Worm (Caenorhabditis elegans) whole organism, L1 larva: ENCODE measurements around the gene rps-12.
A peak's percentile ranks its signal among the peaks of the same experiment; 100 is the strongest.

Experiments
- F16B12.6 ChIP-seq: fragments of 150-350 bp; optimal IDR thresholded peaks from 2 replicates; lab custom pipeline; 2014; ENCODE audit warnings: missing biosample characterization, missing genetic modification characterization
- aha-1 ChIP-seq: fragments of 150-350 bp; optimal IDR thresholded peaks from 2 replicates; lab custom pipeline; 2014; ENCODE audit warnings: missing biosample characterization, missing genetic modification characterization
- ama-1 ChIP-seq: fragments of 150-350 bp; optimal IDR thresholded peaks from 2 replicates; lab custom pipeline; 2014
- blmp-1 ChIP-seq: fragments of 150-350 bp; optimal IDR thresholded peaks from 2 replicates; lab custom pipeline; 2014; ENCODE audit warnings: missing biosample characterization, missing genetic modification characterization
- ceh-8 ChIP-seq: fragments of 200-800 bp; sonication (Bioruptor generic); optimal IDR thresholded peaks from 2 replicates; lab custom pipeline; 2018; ENCODE audit warnings: mild to moderate bottlenecking, missing genetic modification characterization, moderate library complexity, missing compliant biosample characterization
- ceh-82 ChIP-seq, 3 experiments: fragments of 150-350 bp in 1 of 3; sonication (generic microtip) in 2 of 3; optimal IDR thresholded peaks; 2 replicates each; lab custom pipeline; 2014 to 2017; ENCODE audit warnings: missing biosample characterization in 3 of 3, missing genetic modification characterization in 3 of 3
- dpl-1 ChIP-seq, 3 experiments: fragments of 150-350 bp in 2 of 3; sonication (generic microtip) in 1 of 3; optimal IDR thresholded peaks; 2 replicates each; lab custom pipeline; 2014 to 2017; ENCODE audit warnings: missing biosample characterization in 3 of 3, missing genetic modification characterization in 3 of 3, missing genetic modification reagents in 3 of 3
- dsc-1 ChIP-seq: sonication (generic microtip); optimal IDR thresholded peaks from 2 replicates; lab custom pipeline; 2016; ENCODE audit warnings: mild to moderate bottlenecking, missing genetic modification characterization, missing compliant biosample characterization
- efl-1 ChIP-seq, 4 experiments: fragments of 150-350 bp; optimal IDR thresholded peaks in 3 of 4; peaks in 1 of 4; 1 replicate in 1 of 4; 2 replicates in 3 of 4; lab custom pipeline; 2014; ENCODE audit warnings: missing biosample characterization in 2 of 4, missing genetic modification characterization in 2 of 4, missing genetic modification reagents in 2 of 4
- egl-13 ChIP-seq: sonication (generic microtip); optimal IDR thresholded peaks from 2 replicates; lab custom pipeline; 2016; ENCODE audit warnings: missing genotype, missing genetic modification reagents, missing genetic modification characterization, missing compliant biosample characterization
- egl-27 ChIP-seq, 2 experiments: fragments of 150-350 bp in 1 of 2; sonication (generic microtip); optimal IDR thresholded peaks; 3 replicates each; lab custom pipeline; 2017 to 2018; ENCODE audit warnings: missing biosample characterization in 2 of 2, missing genetic modification characterization in 2 of 2, missing genetic modification reagents in 2 of 2
- elt-2 ChIP-seq: sonication (generic microtip); optimal IDR thresholded peaks from 2 replicates; lab custom pipeline; 2016; ENCODE audit warnings: missing genetic modification characterization, mild to moderate bottlenecking, inconsistent platforms, missing compliant biosample characterization, missing genetic modification reagents
- fkh-4 ChIP-seq: sonication (generic microtip); optimal IDR thresholded peaks from 2 replicates; lab custom pipeline; 2016; ENCODE audit warnings: missing compliant biosample characterization, missing genetic modification characterization, borderline replicate concordance
- fkh-8 ChIP-seq: sonication (generic microtip); optimal IDR thresholded peaks from 2 replicates; lab custom pipeline; 2016; ENCODE audit warnings: mild to moderate bottlenecking, missing genetic modification characterization, missing compliant biosample characterization
- grh-1 ChIP-seq: fragments of 200-800 bp; sonication (Bioruptor generic); IDR thresholded peaks from 2 replicates; pipeline ENCODE4 v1.3.6; 2022; ENCODE audit warnings: missing genetic modification reagents, missing genetic modification characterization, missing compliant biosample characterization
- hlh-4 ChIP-seq: sonication (generic microtip); optimal IDR thresholded peaks from 2 replicates; lab custom pipeline; 2016; ENCODE audit warnings: mild to moderate bottlenecking, missing genetic modification characterization, missing compliant biosample characterization
- irx-1 ChIP-seq: sonication (generic microtip); optimal IDR thresholded peaks from 2 replicates; lab custom pipeline; 2016; ENCODE audit warnings: missing genetic modification characterization, missing compliant biosample characterization
- lin-14 ChIP-seq: fragments of 200-800 bp; sonication (Bioruptor generic); optimal IDR thresholded peaks from 2 replicates; lab custom pipeline; 2018; ENCODE audit warnings: mild to moderate bottlenecking, missing genetic modification characterization, moderate library complexity, missing compliant biosample characterization
- lin-35 ChIP-seq, 2 experiments: fragments of 150-350 bp; optimal IDR thresholded peaks; 2 replicates each; lab custom pipeline; 2014; ENCODE audit warnings: missing biosample characterization in 2 of 2, missing genetic modification characterization in 2 of 2, missing genetic modification reagents in 2 of 2
- lin-39 ChIP-seq: fragments of 150-350 bp; optimal IDR thresholded peaks from 2 replicates; lab custom pipeline; 2014; ENCODE audit warnings: missing biosample characterization, missing genetic modification reagents, missing genetic modification characterization
- lir-3 ChIP-seq: sonication (generic microtip); optimal IDR thresholded peaks from 2 replicates; lab custom pipeline; 2016; ENCODE audit warnings: mild to moderate bottlenecking, missing genetic modification characterization, moderate library complexity, missing compliant biosample characterization; ENCODE audit not compliant: poor library complexity
- lsy-2 ChIP-seq, 2 experiments: fragments of 150-350 bp; optimal IDR thresholded peaks; 2 replicates each; lab custom pipeline; 2014; ENCODE audit warnings: missing biosample characterization in 2 of 2, missing genetic modification characterization in 2 of 2
- mdl-1 ChIP-seq, 2 experiments: fragments of 150-350 bp; optimal IDR thresholded peaks; 2 replicates each; lab custom pipeline; 2014 to 2017; ENCODE audit warnings: missing biosample characterization in 2 of 2, missing genetic modification characterization in 2 of 2, inconsistent platforms in 1 of 2
- mep-1 ChIP-seq: fragments of 150-350 bp; optimal IDR thresholded peaks from 2 replicates; lab custom pipeline; 2014; ENCODE audit warnings: missing biosample characterization, missing genetic modification characterization
- nhr-11 ChIP-seq: fragments of 150-350 bp; optimal IDR thresholded peaks from 2 replicates; lab custom pipeline; 2014; ENCODE audit warnings: missing biosample characterization, missing genetic modification characterization
- nhr-12 ChIP-seq: sonication (generic microtip); optimal IDR thresholded peaks from 2 replicates; lab custom pipeline; 2017; ENCODE audit warnings: missing biosample characterization, missing genetic modification characterization
- nhr-47 ChIP-seq: sonication (generic microtip); optimal IDR thresholded peaks from 2 replicates; lab custom pipeline; 2016; ENCODE audit warnings: mild to moderate bottlenecking, missing genetic modification characterization, moderate library complexity, missing compliant biosample characterization
- nhr-76 ChIP-seq: sonication (generic microtip); optimal IDR thresholded peaks from 2 replicates; lab custom pipeline; 2017; ENCODE audit warnings: missing biosample characterization, missing genetic modification characterization
- nhr-77 ChIP-seq: fragments of 150-350 bp; optimal IDR thresholded peaks from 2 replicates; lab custom pipeline; 2014; ENCODE audit warnings: missing biosample characterization, missing genetic modification characterization
- nhr-85 ChIP-seq: sonication (generic microtip); peaks from one replicate; lab custom pipeline; 2016; ENCODE audit warnings: missing genetic modification characterization, inconsistent platforms, missing compliant biosample characterization
- nhr-90 ChIP-seq: sonication (generic microtip); optimal IDR thresholded peaks from 2 replicates; lab custom pipeline; 2016; ENCODE audit warnings: mild to moderate bottlenecking, missing genetic modification characterization, missing compliant biosample characterization; ENCODE audit not compliant: poor library complexity
- pag-3 ChIP-seq: sonication (generic microtip); optimal IDR thresholded peaks from 2 replicates; lab custom pipeline; 2017; ENCODE audit warnings: missing genetic modification characterization, mild to moderate bottlenecking, missing compliant biosample characterization, antibody characterized with exemption, borderline replicate concordance; ENCODE audit not compliant: insufficient read depth
- pax-3 ChIP-seq: fragments of 200-800 bp; sonication (Bioruptor generic); optimal IDR thresholded peaks from 2 replicates; lab custom pipeline; 2018; ENCODE audit warnings: mild to moderate bottlenecking, missing genetic modification characterization, moderate library complexity, missing compliant biosample characterization
- skn-1 ChIP-seq: fragments of 150-350 bp; optimal IDR thresholded peaks from 2 replicates; lab custom pipeline; 2014; ENCODE audit warnings: missing biosample characterization, missing genetic modification characterization
- sox-4 ChIP-seq: sonication (generic microtip); optimal IDR thresholded peaks from 2 replicates; lab custom pipeline; 2016; ENCODE audit warnings: missing genetic modification characterization, missing compliant biosample characterization
- sptf-1 ChIP-seq: fragments of 150-350 bp; optimal IDR thresholded peaks from 2 replicates; lab custom pipeline; 2014; ENCODE audit warnings: missing biosample characterization, missing genetic modification characterization
- sup-37 ChIP-seq: fragments of 200-800 bp; sonication (Bioruptor generic); optimal IDR thresholded peaks from 2 replicates; lab custom pipeline; 2018; ENCODE audit warnings: mild to moderate bottlenecking, missing genetic modification characterization, missing compliant biosample characterization
- swsn-7 ChIP-seq: sonication (generic microtip); optimal IDR thresholded peaks from 2 replicates; lab custom pipeline; 2016; ENCODE audit warnings: missing genetic modification characterization, missing compliant biosample characterization
- unc-86 ChIP-seq: sonication (generic microtip); optimal IDR thresholded peaks from 2 replicates; lab custom pipeline; 2016; ENCODE audit warnings: missing genetic modification characterization, missing compliant biosample characterization
- ztf-11 ChIP-seq, 2 experiments: sonication (generic microtip); optimal IDR thresholded peaks; 2 replicates each; lab custom pipeline; 2016 to 2017; ENCODE audit warnings: missing genetic modification characterization in 2 of 2, missing biosample characterization in 1 of 2, missing compliant biosample characterization in 1 of 2
- ztf-4 ChIP-seq: fragments of 150-350 bp; optimal IDR thresholded peaks from 2 replicates; lab custom pipeline; 2014; ENCODE audit warnings: missing biosample characterization, missing genetic modification characterization

rps-12 gene

DNA sequence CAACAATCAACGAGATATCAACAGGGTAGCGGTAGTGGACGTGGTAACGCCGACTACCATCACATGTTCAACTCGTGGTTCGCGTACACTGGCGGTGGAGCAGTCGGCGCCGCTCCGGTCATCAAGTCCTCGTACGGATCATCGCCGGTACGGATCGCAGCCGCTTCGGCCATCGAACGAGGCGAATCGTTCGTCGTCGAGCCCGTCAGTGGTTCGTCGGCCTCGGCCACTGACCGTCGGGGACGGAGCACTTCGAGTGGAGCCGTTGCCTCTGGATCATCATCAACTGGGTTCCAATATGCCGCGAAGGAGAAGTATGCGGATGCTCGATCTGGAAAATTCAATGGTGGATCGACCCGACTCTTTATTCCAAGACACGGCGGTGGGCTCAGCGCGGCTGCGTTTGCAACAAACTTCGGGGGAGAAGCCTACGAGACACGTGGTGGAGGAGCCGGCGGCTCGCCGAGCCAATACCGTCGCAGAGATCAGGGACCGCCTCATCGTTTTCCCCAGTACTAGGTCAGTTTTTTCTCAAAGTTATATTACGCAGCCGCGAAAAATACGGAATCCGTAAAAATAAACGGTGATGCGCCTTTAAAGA, 3.6 kb upstream of the rps-12 start:
- TF ChIP-seq efl-1 (optimal IDR thresholded peaks at IDR 0.05; lab: Kevin White, UChicago) (no peak), efl-1 (GFP tag; optimal IDR thresholded peaks at IDR 0.05 in 1 of 2; lab: Kevin White, UChicago) (peak in 1 of 2 experiments; percentile 58), ztf-4 (no peak)
- TF ChIP-seq, all 84 proteins: peak for 1

DNA sequence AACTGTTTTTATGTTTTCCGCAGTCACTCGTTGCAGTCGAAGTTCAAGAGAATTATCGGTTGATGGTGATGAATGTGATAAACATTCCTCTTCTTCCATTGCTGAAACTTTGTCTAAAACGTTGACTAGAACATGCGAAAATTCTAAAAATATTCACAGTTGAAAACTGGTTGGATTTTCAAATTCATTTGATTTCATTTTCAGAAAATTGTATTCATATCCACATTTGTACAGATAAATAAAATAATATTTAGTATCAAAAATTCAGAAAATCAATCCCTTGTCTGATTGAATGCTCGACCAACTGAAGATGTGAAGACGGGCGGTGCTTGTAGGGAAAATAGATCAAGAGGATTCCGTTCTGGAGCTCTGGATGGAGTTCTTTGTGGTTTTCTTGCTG, 1.3 kb upstream of the rps-12 start, which contains the start of gene F54E7.9:
F54E7.9 (minus strand) TSS at position 101 of the 400 bp plus-strand sequence.
- TF ChIP-seq efl-1 (optimal IDR thresholded peaks at IDR 0.05; lab: Kevin White, UChicago) (no peak), efl-1 (GFP tag; optimal IDR thresholded peaks at IDR 0.05 in 1 of 2; lab: Kevin White, UChicago) (peak in 1 of 2 experiments; percentile 88), nhr-85 (tag; lab: Kevin White, UChicago) (peak; percentile 16), swsn-7 (tag; lab: Kevin White, UChicago) (no peak)

DNA sequence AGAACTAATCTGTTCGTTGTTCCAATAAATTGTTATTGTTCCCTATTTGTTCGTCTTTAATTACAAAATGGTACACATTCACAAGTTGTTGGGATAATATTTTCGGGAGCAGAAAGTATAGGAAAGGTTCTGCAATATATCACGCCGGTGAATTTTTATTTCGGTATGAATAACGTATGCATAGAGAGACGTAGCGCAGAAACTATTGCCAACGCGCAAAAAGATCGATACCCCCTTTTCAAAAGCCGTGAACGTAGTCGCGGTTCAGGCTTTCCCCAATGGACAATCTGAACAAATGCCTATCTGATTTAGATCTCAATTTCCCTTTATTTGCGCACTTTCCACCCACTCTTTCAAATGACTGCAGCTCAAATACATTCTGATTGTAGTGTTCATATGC, 1.0 kb downstream of the rps-12 start, which contains the start of gene pst-2:
pst-2 (plus strand) TSS at position 293 of the 400 bp plus-strand sequence.
- TF ChIP-seq lin-35 (GFP tag; optimal IDR thresholded peaks at IDR 0.05; lab: Kevin White, UChicago) (no peak), pag-3 (tag; lab: Kevin White, UChicago) (no peak), grh-1 (GFP tag; lab: Robert Waterston, UW) (no peak), nhr-12 (tag; lab: Kevin White, UChicago) (no peak), dsc-1 (tag; lab: Kevin White, UChicago) (no peak), lir-3 (tag; lab: Kevin White, UChicago) (no peak), lin-39 (tag; lab: Kevin White, UChicago) (no peak), fkh-4 (tag; lab: Kevin White, UChicago) (no peak), elt-2 (tag; lab: Kevin White, UChicago) (no peak), nhr-47 (tag; lab: Kevin White, UChicago) (peak; percentile 14), F16B12.6 (tag; lab: Kevin White, UChicago) (no peak), pax-3 (tag; lab: Kevin White, UChicago) (no peak), lsy-2 (tag; optimal IDR thresholded peaks at IDR 0.05; lab: Kevin White, UChicago) (peak in 1 of 2 experiments; percentile 7), sox-4 (tag; lab: Kevin White, UChicago) (no peak), unc-86 (tag; lab: Kevin White, UChicago) (no peak), skn-1 (no peak), fkh-8 (tag; lab: Kevin White, UChicago) (no peak), egl-13 (tag; lab: Kevin White, UChicago) (no peak), lin-14 (GFP tag; lab: Kevin White, UChicago) (no peak), nhr-77 (tag; lab: Kevin White, UChicago) (no peak), dpl-1 (GFP tag; optimal IDR thresholded peaks at IDR 0.05; lab: Kevin White, UChicago) (no peak), mdl-1 (tag; optimal IDR thresholded peaks at IDR 0.05; lab: Kevin White, UChicago) (no peak), blmp-1 (tag; lab: Kevin White, UChicago) (peak; percentile 2)

DNA sequence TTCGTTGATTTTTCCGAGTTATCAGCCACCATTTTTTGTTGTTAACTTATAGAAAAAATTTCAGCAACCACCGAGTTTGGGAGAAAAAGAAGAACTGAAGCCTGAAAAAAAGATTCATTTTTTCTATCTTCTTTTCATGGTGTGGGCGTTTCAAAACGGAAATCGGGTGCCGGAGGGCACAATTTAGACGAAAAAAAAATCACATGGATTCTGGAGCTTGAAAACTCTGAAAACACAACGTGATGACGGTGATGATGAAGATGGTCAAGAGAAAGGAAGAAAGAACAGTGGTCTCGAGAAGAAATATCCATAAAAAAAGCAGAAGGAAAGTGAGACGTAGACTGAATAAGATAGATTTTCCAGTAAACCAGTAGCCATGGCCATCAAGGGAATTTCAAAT, 4.9 kb downstream of the rps-12 start, which contains the start of gene rcan-1:
rcan-1 (minus strand) TSS at position 101 of the 400 bp plus-strand sequence.
- TF ChIP-seq aha-1 (no peak), ceh-8 (no peak), mep-1 (tag; lab: Kevin White, UChicago) (no peak), ama-1 (no peak), nhr-90 (tag; lab: Kevin White, UChicago) (no peak), sox-4 (tag; lab: Kevin White, UChicago) (no peak), lsy-2 (tag; optimal IDR thresholded peaks at IDR 0.05; lab: Kevin White, UChicago) (no peak)

DNA sequence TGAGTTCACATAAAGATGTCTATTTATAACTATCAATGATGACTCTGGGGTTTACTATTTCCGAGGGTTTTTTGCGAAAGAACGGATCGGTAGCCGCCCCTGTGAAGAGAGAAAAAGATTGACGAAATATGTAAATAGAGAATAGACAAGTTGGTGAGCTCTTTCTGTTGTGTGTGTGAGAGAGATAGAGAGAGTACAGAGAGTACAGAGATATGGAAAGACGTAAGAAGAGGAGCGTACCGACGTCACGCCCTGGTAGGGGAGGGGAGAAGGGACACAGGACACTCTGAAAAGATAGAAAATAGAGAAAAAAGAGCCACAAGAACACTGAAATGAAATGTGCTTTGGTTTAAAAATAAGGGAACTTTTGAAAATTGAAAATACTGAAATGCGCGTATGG, 9.1 kb downstream of the rps-12 start:
- TF ChIP-seq F16B12.6 (tag; lab: Kevin White, UChicago): no peak
- no peak for TF ChIP-seq fkh-4 (tag; lab: Kevin White, UChicago)
- TF ChIP-seq hlh-4: no peak
- no peak for TF ChIP-seq ztf-4
- peak; percentile 49 for TF ChIP-seq nhr-47 (tag; lab: Kevin White, UChicago)
- no peak for TF ChIP-seq egl-27 (tag; optimal IDR thresholded peaks at IDR 0.05; lab: Kevin White, UChicago)
- TF ChIP-seq nhr-76 (tag; lab: Kevin White, UChicago): no peak
- TF ChIP-seq efl-1 (optimal IDR thresholded peaks at IDR 0.05; lab: Kevin White, UChicago): peak; percentile 29 to 30
- no peak for TF ChIP-seq efl-1 (GFP tag; optimal IDR thresholded peaks at IDR 0.05 in 1 of 2; lab: Kevin White, UChicago)
- TF ChIP-seq nhr-11: no peak
- TF ChIP-seq ceh-82 (tag; optimal IDR thresholded peaks at IDR 0.05; lab: Kevin White, UChicago): peak in 2 of 3 experiments; percentile 47 to 64
- no peak for TF ChIP-seq nhr-85 (tag; lab: Kevin White, UChicago)
- no peak for TF ChIP-seq pag-3 (tag; lab: Kevin White, UChicago)
- no peak for TF ChIP-seq irx-1 (tag; lab: Kevin White, UChicago)
- no peak for TF ChIP-seq sup-37
- no peak for TF ChIP-seq lir-3 (tag; lab: Kevin White, UChicago)
- TF ChIP-seq pax-3 (tag; lab: Kevin White, UChicago): no peak
- TF ChIP-seq ztf-11 (tag; optimal IDR thresholded peaks at IDR 0.05; lab: Kevin White, UChicago): peak in 1 of 2 experiments; percentile 30
- no peak for TF ChIP-seq sptf-1 (tag; lab: Kevin White, UChicago)
